Worm (Caenorhabditis elegans) whole organism, L1 larva: ENCODE data around the gene ZK593.2.

Experiments used
- C04F5.9 ChIP-seq: sonication (generic microtip); optimal IDR thresholded peaks from 2 replicates; lab custom pipeline; 2016; ENCODE audit warnings: missing genetic modification characterization, missing compliant biosample characterization
- C34B4.2 ChIP-seq: sonication (generic microtip); optimal IDR thresholded peaks from 2 replicates; lab custom pipeline; 2017; ENCODE audit warnings: mild to moderate bottlenecking, missing genetic modification characterization, missing compliant biosample characterization
- F16B12.6 ChIP-seq: fragments of 150-350 bp; optimal IDR thresholded peaks from 2 replicates; lab custom pipeline; 2014; ENCODE audit warnings: missing biosample characterization, missing genetic modification characterization
- Y116A8C.19 ChIP-seq: sonication (generic microtip); optimal IDR thresholded peaks from 2 replicates; lab custom pipeline; 2016; ENCODE audit warnings: missing compliant biosample characterization, missing genetic modification characterization, borderline replicate concordance
- aha-1 ChIP-seq: fragments of 150-350 bp; optimal IDR thresholded peaks from 2 replicates; lab custom pipeline; 2014; ENCODE audit warnings: missing biosample characterization, missing genetic modification characterization
- ceh-63 ChIP-seq: fragments of 200-800 bp; sonication (Bioruptor generic); optimal IDR thresholded peaks from 2 replicates; lab custom pipeline; 2018; ENCODE audit warnings: mild to moderate bottlenecking, missing genetic modification characterization, missing compliant biosample characterization
- dsc-1 ChIP-seq: sonication (generic microtip); optimal IDR thresholded peaks from 2 replicates; lab custom pipeline; 2016; ENCODE audit warnings: mild to moderate bottlenecking, missing genetic modification characterization, missing compliant biosample characterization
- efl-1 ChIP-seq, 4 experiments: fragments of 150-350 bp; optimal IDR thresholded peaks in 3 of 4; peaks in 1 of 4; 1 replicate in 1 of 4; 2 replicates in 3 of 4; lab custom pipeline; 2014; ENCODE audit warnings: missing biosample characterization in 2 of 4, missing genetic modification characterization in 2 of 4, missing genetic modification reagents in 2 of 4
- efl-3 ChIP-seq: fragments of 200-800 bp; sonication (Bioruptor generic); optimal IDR thresholded peaks from 2 replicates; lab custom pipeline; 2018; ENCODE audit warnings: mild to moderate bottlenecking, missing genetic modification characterization, missing compliant biosample characterization
- egl-27 ChIP-seq, 2 experiments: fragments of 150-350 bp in 1 of 2; sonication (generic microtip); optimal IDR thresholded peaks; 3 replicates each; lab custom pipeline; 2017 to 2018; ENCODE audit warnings: missing biosample characterization in 2 of 2, missing genetic modification characterization in 2 of 2, missing genetic modification reagents in 2 of 2
- fkh-10 ChIP-seq: sonication (generic microtip); optimal IDR thresholded peaks from 2 replicates; lab custom pipeline; 2017; ENCODE audit warnings: missing biosample characterization, missing genetic modification reagents, missing genetic modification characterization
- fkh-4 ChIP-seq: sonication (generic microtip); optimal IDR thresholded peaks from 2 replicates; lab custom pipeline; 2016; ENCODE audit warnings: missing compliant biosample characterization, missing genetic modification characterization, borderline replicate concordance
- fkh-8 ChIP-seq: sonication (generic microtip); optimal IDR thresholded peaks from 2 replicates; lab custom pipeline; 2016; ENCODE audit warnings: mild to moderate bottlenecking, missing genetic modification characterization, missing compliant biosample characterization
- fos-1 ChIP-seq: fragments of 150-350 bp; optimal IDR thresholded peaks from 2 replicates; lab custom pipeline; 2014; ENCODE audit warnings: missing biosample characterization, missing genetic modification characterization
- grh-1 ChIP-seq: fragments of 200-800 bp; sonication (Bioruptor generic); IDR thresholded peaks from 2 replicates; pipeline ENCODE4 v1.3.6; 2022; ENCODE audit warnings: missing genetic modification reagents, missing genetic modification characterization, missing compliant biosample characterization
- hlh-17 ChIP-seq: fragments of 200-800 bp; sonication (Bioruptor generic); optimal IDR thresholded peaks from 2 replicates; lab custom pipeline; 2018; ENCODE audit warnings: missing genetic modification characterization, mild to moderate bottlenecking, missing compliant biosample characterization, moderate library complexity, borderline replicate concordance
- hlh-4 ChIP-seq: sonication (generic microtip); optimal IDR thresholded peaks from 2 replicates; lab custom pipeline; 2016; ENCODE audit warnings: mild to moderate bottlenecking, missing genetic modification characterization, missing compliant biosample characterization
- hpl-2 ChIP-seq: fragments of 150-350 bp; optimal IDR thresholded peaks from 2 replicates; lab custom pipeline; 2014; ENCODE audit warnings: missing biosample characterization, missing genetic modification reagents, missing genetic modification characterization
- jun-1 ChIP-seq: fragments of 150-350 bp; optimal IDR thresholded peaks from 2 replicates; lab custom pipeline; 2014; ENCODE audit warnings: missing biosample characterization, missing genetic modification reagents, missing genetic modification characterization
- lin-13 ChIP-seq: fragments of 150-350 bp; optimal IDR thresholded peaks from 2 replicates; lab custom pipeline; 2014; ENCODE audit warnings: missing biosample characterization, missing genetic modification reagents, missing genetic modification characterization
- lin-15B ChIP-seq: fragments of 150-350 bp; sonication (generic microtip); optimal IDR thresholded peaks from 3 replicates; lab custom pipeline; 2014; ENCODE audit warnings: missing biosample characterization, missing genetic modification characterization
- lin-35 ChIP-seq, 2 experiments: fragments of 150-350 bp; optimal IDR thresholded peaks; 2 replicates each; lab custom pipeline; 2014; ENCODE audit warnings: missing biosample characterization in 2 of 2, missing genetic modification characterization in 2 of 2, missing genetic modification reagents in 2 of 2
- lir-3 ChIP-seq: sonication (generic microtip); optimal IDR thresholded peaks from 2 replicates; lab custom pipeline; 2016; ENCODE audit warnings: mild to moderate bottlenecking, missing genetic modification characterization, moderate library complexity, missing compliant biosample characterization; ENCODE audit not compliant: poor library complexity
- mdl-1 ChIP-seq, 2 experiments: fragments of 150-350 bp; optimal IDR thresholded peaks; 2 replicates each; lab custom pipeline; 2014 to 2017; ENCODE audit warnings: missing biosample characterization in 2 of 2, missing genetic modification characterization in 2 of 2, inconsistent platforms in 1 of 2
- mef-2 ChIP-seq: fragments of 150-350 bp; optimal IDR thresholded peaks from 2 replicates; lab custom pipeline; 2014; ENCODE audit warnings: missing biosample characterization, missing genetic modification characterization
- mep-1 ChIP-seq: fragments of 150-350 bp; optimal IDR thresholded peaks from 2 replicates; lab custom pipeline; 2014; ENCODE audit warnings: missing biosample characterization, missing genetic modification characterization
- nhr-11 ChIP-seq: fragments of 150-350 bp; optimal IDR thresholded peaks from 2 replicates; lab custom pipeline; 2014; ENCODE audit warnings: missing biosample characterization, missing genetic modification characterization
- nhr-20 ChIP-seq: sonication (generic microtip); optimal IDR thresholded peaks from 2 replicates; lab custom pipeline; 2016; ENCODE audit warnings: mild to moderate bottlenecking, missing genetic modification characterization, missing compliant biosample characterization
- nhr-28 ChIP-seq: fragments of 150-350 bp; optimal IDR thresholded peaks from 2 replicates; lab custom pipeline; 2014; ENCODE audit warnings: missing biosample characterization, missing genetic modification characterization
- nhr-47 ChIP-seq: sonication (generic microtip); optimal IDR thresholded peaks from 2 replicates; lab custom pipeline; 2016; ENCODE audit warnings: mild to moderate bottlenecking, missing genetic modification characterization, moderate library complexity, missing compliant biosample characterization
- nhr-71 ChIP-seq: sonication (generic microtip); optimal IDR thresholded peaks from 2 replicates; lab custom pipeline; 2016; ENCODE audit warnings: mild to moderate bottlenecking, missing genetic modification characterization, moderate library complexity, missing compliant biosample characterization
- nhr-76 ChIP-seq: sonication (generic microtip); optimal IDR thresholded peaks from 2 replicates; lab custom pipeline; 2017; ENCODE audit warnings: missing biosample characterization, missing genetic modification characterization
- nhr-77 ChIP-seq: fragments of 150-350 bp; optimal IDR thresholded peaks from 2 replicates; lab custom pipeline; 2014; ENCODE audit warnings: missing biosample characterization, missing genetic modification characterization
- nhr-90 ChIP-seq: sonication (generic microtip); optimal IDR thresholded peaks from 2 replicates; lab custom pipeline; 2016; ENCODE audit warnings: mild to moderate bottlenecking, missing genetic modification characterization, missing compliant biosample characterization; ENCODE audit not compliant: poor library complexity
- pag-3 ChIP-seq: sonication (generic microtip); optimal IDR thresholded peaks from 2 replicates; lab custom pipeline; 2017; ENCODE audit warnings: missing genetic modification characterization, mild to moderate bottlenecking, missing compliant biosample characterization, antibody characterized with exemption, borderline replicate concordance; ENCODE audit not compliant: insufficient read depth
- rnt-1 ChIP-seq: sonication (generic microtip); optimal IDR thresholded peaks from 2 replicates; lab custom pipeline; 2016; ENCODE audit warnings: mild to moderate bottlenecking, missing genetic modification characterization, moderate library complexity, missing compliant biosample characterization
- skn-1 ChIP-seq: fragments of 150-350 bp; optimal IDR thresholded peaks from 2 replicates; lab custom pipeline; 2014; ENCODE audit warnings: missing biosample characterization, missing genetic modification characterization
- snu-23 ChIP-seq: sonication (generic microtip); optimal IDR thresholded peaks from 2 replicates; lab custom pipeline; 2016; ENCODE audit warnings: missing genetic modification characterization, missing compliant biosample characterization
- sptf-1 ChIP-seq: fragments of 150-350 bp; optimal IDR thresholded peaks from 2 replicates; lab custom pipeline; 2014; ENCODE audit warnings: missing biosample characterization, missing genetic modification characterization
- sup-37 ChIP-seq: fragments of 200-800 bp; sonication (Bioruptor generic); optimal IDR thresholded peaks from 2 replicates; lab custom pipeline; 2018; ENCODE audit warnings: mild to moderate bottlenecking, missing genetic modification characterization, missing compliant biosample characterization
- tlp-1 ChIP-seq: fragments of 150-350 bp; optimal IDR thresholded peaks from 2 replicates; lab custom pipeline; 2014; ENCODE audit warnings: missing biosample characterization, missing genetic modification characterization
- unc-30 ChIP-seq: sonication (generic microtip); optimal IDR thresholded peaks from 2 replicates; lab custom pipeline; 2017; ENCODE audit warnings: missing biosample characterization, missing genetic modification characterization
- unc-98 ChIP-seq: fragments of 200-800 bp; sonication (Bioruptor generic); IDR thresholded peaks from 2 replicates; pipeline ENCODE4 v1.3.6; 2022; ENCODE audit warnings: missing genetic modification characterization, missing compliant biosample characterization
- vab-15 ChIP-seq: sonication (generic microtip); optimal IDR thresholded peaks from 2 replicates; lab custom pipeline; 2017; ENCODE audit warnings: missing genotype, mild to moderate bottlenecking, missing genetic modification characterization, missing compliant biosample characterization
- zip-4 ChIP-seq: fragments of 200-800 bp; sonication (Bioruptor generic); optimal IDR thresholded peaks from 2 replicates; lab custom pipeline; 2018; ENCODE audit warnings: mild to moderate bottlenecking, missing genetic modification characterization, moderate library complexity, missing compliant biosample characterization
- ztf-11 ChIP-seq, 2 experiments: sonication (generic microtip); optimal IDR thresholded peaks; 2 replicates each; lab custom pipeline; 2016 to 2017; ENCODE audit warnings: missing genetic modification characterization in 2 of 2, missing biosample characterization in 1 of 2, missing compliant biosample characterization in 1 of 2
- ztf-4 ChIP-seq: fragments of 150-350 bp; optimal IDR thresholded peaks from 2 replicates; lab custom pipeline; 2014; ENCODE audit warnings: missing biosample characterization, missing genetic modification characterization

Gene ZK593.2

ce11 chrIV:10935853-10936491 lies 22.8 kb downstream of the ZK593.2 start, which contains the start of gene lgg-2 (continued):
- peak; percentile 86 for TF ChIP-seq grh-1 (GFP tag; lab: Robert Waterston, UW)
- no peak for TF ChIP-seq hlh-17 (GFP tag; lab: Kevin White, UChicago)
- no peak for TF ChIP-seq lin-15B (tag; lab: Kevin White, UChicago)
- peak; percentile 93 for TF ChIP-seq dsc-1 (tag; lab: Kevin White, UChicago)
- no peak for TF ChIP-seq C34B4.2
- peak; percentile 71 for TF ChIP-seq aha-1 (tag; lab: Kevin White, UChicago)
- no peak for TF ChIP-seq Y116A8C.19 (tag; lab: Kevin White, UChicago)
- TF ChIP-seq lin-13 (GFP tag; lab: Kevin White, UChicago) = peak; percentile 95
- TF ChIP-seq nhr-11 (tag; lab: Kevin White, UChicago) = peak; percentile 96
- no peak for TF ChIP-seq fkh-4 (tag; lab: Kevin White, UChicago)
- TF ChIP-seq fkh-8 = peak; percentile 92
- peak; percentile 62 to 98 for TF ChIP-seq mdl-1 (tag; optimal IDR thresholded peaks at IDR 0.05; lab: Kevin White, UChicago)

DNA sequence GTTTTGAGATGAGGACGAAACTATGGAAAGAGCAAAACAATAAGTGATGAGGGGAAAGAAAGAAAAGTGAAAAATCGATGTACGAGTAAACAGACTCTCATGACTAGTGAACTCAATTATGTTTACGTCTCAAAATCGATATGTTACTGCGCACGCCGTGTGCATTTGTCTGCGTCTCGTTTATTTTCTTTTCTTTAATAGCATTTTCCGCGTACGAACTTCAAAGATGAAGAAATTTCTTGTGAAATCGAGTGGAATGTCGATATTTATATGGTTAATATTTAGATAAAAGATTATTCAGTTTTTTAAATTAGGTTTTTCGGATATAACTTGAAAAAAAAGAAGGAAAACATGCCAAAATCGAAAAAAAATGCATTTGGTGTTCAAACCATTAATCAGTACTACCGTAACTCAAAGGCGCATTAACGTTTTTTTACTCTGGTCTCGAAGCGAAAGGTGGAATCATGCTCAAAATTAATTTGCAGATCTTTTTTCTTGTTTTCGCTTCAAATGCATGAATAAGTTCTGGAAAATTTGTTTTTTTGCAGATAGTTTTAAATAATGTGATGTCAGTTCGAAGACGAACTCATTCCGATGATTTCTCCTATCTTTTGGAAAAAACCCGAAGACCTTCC lies 23.8 kb downstream of the ZK593.2 start, which contains the start of gene fic-1:
Gene fic-1, plus strand, starts transcription at position 549 of the 635 bp plus-strand sequence.
- TF ChIP-seq nhr-90 (peak; percentile 36), nhr-76 (tag; lab: Kevin White, UChicago) (no peak), lin-35 (GFP tag; optimal IDR thresholded peaks at IDR 0.05; lab: Kevin White, UChicago) (peak; percentile 51 to 61), dsc-1 (tag; lab: Kevin White, UChicago) (peak; percentile 52), ztf-11 (tag; optimal IDR thresholded peaks at IDR 0.05; lab: Kevin White, UChicago) (no peak), nhr-28 (no peak), ztf-4 (tag; lab: Kevin White, UChicago) (peak; percentile 61), fos-1 (tag; lab: Kevin White, UChicago) (no peak), efl-3 (GFP tag; lab: Kevin White, UChicago) (no peak), mep-1 (tag; lab: Kevin White, UChicago) (peak; percentile 65), ceh-63 (GFP tag; lab: Kevin White, UChicago) (no peak), egl-27 (tag; optimal IDR thresholded peaks at IDR 0.05; lab: Kevin White, UChicago) (no peak), nhr-77 (no peak), lir-3 (tag; lab: Kevin White, UChicago) (peak; percentile 35), zip-4 (GFP tag; lab: Kevin White, UChicago) (peak; percentile 6), hpl-2 (no peak), lin-13 (GFP tag; lab: Kevin White, UChicago) (peak; percentile 14), fkh-10 (peak; percentile 75), efl-1 (optimal IDR thresholded peaks at IDR 0.05; lab: Kevin White, UChicago) (peak; percentile 42 to 57), efl-1 (GFP tag; optimal IDR thresholded peaks at IDR 0.05 in 1 of 2; lab: Kevin White, UChicago) (peak; percentile 19 to 52), hlh-17 (GFP tag; lab: Kevin White, UChicago) (no peak), rnt-1 (tag; lab: Kevin White, UChicago) (peak; percentile 20), sup-37 (no peak), F16B12.6 (tag; lab: Kevin White, UChicago) (no peak), pag-3 (no peak), vab-15 (tag; lab: Kevin White, UChicago) (no peak), C04F5.9 (no peak), sptf-1 (no peak), snu-23 (GFP tag; lab: Kevin White, UChicago) (peak; percentile 64), jun-1 (tag; lab: Kevin White, UChicago) (peak; percentile 16), skn-1 (tag; lab: Kevin White, UChicago) (peak; percentile 71), grh-1 (GFP tag; lab: Robert Waterston, UW) (no peak), unc-30 (no peak), unc-98 (GFP tag; lab: Robert Waterston, UW) (no peak), nhr-71 (tag; lab: Kevin White, UChicago) (peak; percentile 82), tlp-1 (tag; lab: Kevin White, UChicago) (no peak), mdl-1 (tag; optimal IDR thresholded peaks at IDR 0.05; lab: Kevin White, UChicago) (peak in 1 of 2 experiments; percentile 73), hlh-4 (tag; lab: Kevin White, UChicago) (no peak), nhr-47 (peak; percentile 57), lin-15B (tag; lab: Kevin White, UChicago) (no peak), mef-2 (tag; lab: Kevin White, UChicago) (no peak), nhr-20 (tag; lab: Kevin White, UChicago) (peak; percentile 35)
